Fruit fly (Drosophila melanogaster): ENCODE results near the gene tfc.

Gene tfc

dm6 chr3L:1256061-1256780, at the start of gene tfc (continued):
- TF ChIP-seq dpn (GFP tag; optimal IDR thresholded peaks at IDR 0.05) (no peak), chinmo (GFP tag; IDR thresholded peaks at IDR 0.05; ENCODE audit: partially characterized antibody) (peak; percentile 86; the same call in 2 of the 4 replicates), Hand (GFP tag; optimal IDR thresholded peaks at IDR 0.05) (no peak), Atf3 (GFP tag; optimal IDR thresholded peaks at IDR 0.05) (no peak), sens (GFP tag) (peak; percentile 18), oc (tag; optimal IDR thresholded peaks at IDR 0.05) (peak; percentile 18), CG10654 (GFP tag; optimal IDR thresholded peaks at IDR 0.05) (no peak), pum (GFP tag; optimal IDR thresholded peaks at IDR 0.05) (no peak), CG10959 (GFP tag; IDR thresholded peaks at IDR 0.05) (no peak), CG1602 (GFP tag; optimal IDR thresholded peaks at IDR 0.05) (no peak), CG11696 (GFP tag; IDR thresholded peaks at IDR 0.05) (no peak), Opbp (GFP tag; IDR thresholded peaks at IDR 0.05; ENCODE audit: partially characterized antibody) (no peak)

dm6 chr3L:1206682-1207421, 49.4 kb upstream of the tfc start, which contains the start of gene LysB:
TSS of gene LysB (plus strand) at chr3L:1207371.
- TF ChIP-seq Ets65A (GFP tag) = no peak
- TF ChIP-seq wdn (GFP tag; IDR thresholded peaks at IDR 0.05) = 0 out of 2 replicates have a peak, but pooled peaks have one; percentile 39
- TF ChIP-seq CTCF (GFP tag; optimal IDR thresholded peaks at IDR 0.05) = peak; percentile 13
- TF ChIP-seq CG31224 (GFP tag; IDR thresholded peaks at IDR 0.05) = no peak
- peak; percentile 43 for TF ChIP-seq Myb (GFP tag; optimal IDR thresholded peaks at IDR 0.05)
- peak; percentile 64 for TF ChIP-seq Neu2 (GFP tag; optimal IDR thresholded peaks at IDR 0.05; ENCODE audit: borderline replicate concordance)
- peak in 1 of 2 experiments; percentile 30 for TF ChIP-seq Pdp1 (GFP tag; optimal IDR thresholded peaks at IDR 0.05)
- 0 out of 2 replicates have a peak, but pooled peaks have one; percentile 30 for TF ChIP-seq vvl (GFP tag; IDR thresholded peaks at IDR 0.05)
- TF ChIP-seq CG4360 (GFP tag; IDR thresholded peaks at IDR 0.05) = no peak
- no peak for TF ChIP-seq CG42726 (GFP tag; IDR thresholded peaks at IDR 0.05; ENCODE audit: partially characterized antibody)
- peak; percentile 21 for TF ChIP-seq CoRest (tag; optimal IDR thresholded peaks at IDR 0.05)
- 0 out of 2 replicates have a peak, but pooled peaks have one; percentile 12 for TF ChIP-seq CG13287 (GFP tag; IDR thresholded peaks at IDR 0.05; ENCODE audit: partially characterized antibody)
- TF ChIP-seq HmgZ (tag; optimal IDR thresholded peaks at IDR 0.05) = peak; percentile 80
- TF ChIP-seq Hr3 (GFP tag; optimal IDR thresholded peaks at IDR 0.05) = no peak
- TF ChIP-seq CG13624 (GFP tag; optimal IDR thresholded peaks at IDR 0.05) = peak; percentile 7
- peak; percentile 66 for TF ChIP-seq E2f2 (GFP tag; IDR thresholded peaks at IDR 0.05)
- TF ChIP-seq CG13775 (GFP tag; optimal IDR thresholded peaks at IDR 0.05) = no peak
- TF ChIP-seq CG18011 (GFP tag; optimal IDR thresholded peaks at IDR 0.05) = peak; percentile 99
- TF ChIP-seq ftz-f1 (GFP tag; optimal IDR thresholded peaks at IDR 0.05) = peak; percentile 33
- TF ChIP-seq Bgb (GFP tag; IDR thresholded peaks at IDR 0.05; ENCODE audit: partially characterized antibody) = peak; percentile 45; the same call in 1 of the 2 replicates
- TF ChIP-seq CG8290 (GFP tag; optimal IDR thresholded peaks at IDR 0.05) = no peak
- TF ChIP-seq CG8290 (tag; optimal IDR thresholded peaks at IDR 0.05) = peak in 1 of 2 experiments; percentile 32
- TF ChIP-seq Poxn (GFP tag; IDR thresholded peaks at IDR 0.05) = no peak
- 0 out of 3 replicates have a peak, but pooled peaks have one; percentile 18 for TF ChIP-seq CG6791 (GFP tag; IDR thresholded peaks at IDR 0.05; ENCODE audit: partially characterized antibody)
- TF ChIP-seq CG15601 (tag; optimal IDR thresholded peaks at IDR 0.05) = peak; percentile 66
- TF ChIP-seq croc (GFP tag; conservative IDR thresholded peaks at IDR 0.05) = no peak
- TF ChIP-seq GATAe (GFP tag; conservative IDR thresholded peaks at IDR 0.05) = no peak
- TF ChIP-seq CG3065 (GFP tag; optimal IDR thresholded peaks at IDR 0.05) = no peak
- peak; percentile 9 for TF ChIP-seq CG2712 (tag; optimal IDR thresholded peaks at IDR 0.05)
- peak in 1 of 3 experiments; percentile 34 for TF ChIP-seq lola (GFP tag; optimal IDR thresholded peaks at IDR 0.05)
- no peak for TF ChIP-seq HLH3B (GFP tag; IDR thresholded peaks at IDR 0.05)
- TF ChIP-seq HmgD (GFP tag; optimal IDR thresholded peaks at IDR 0.05) = peak; percentile 79
- TF ChIP-seq Med (GFP tag) = peak; percentile 82
- TF ChIP-seq CG6272 (GFP tag; IDR thresholded peaks at IDR 0.05) = peak; percentile 16; the same call in 1 of the 2 replicates
- TF ChIP-seq Mes4 (GFP tag; optimal IDR thresholded peaks at IDR 0.05) = no peak
- TF ChIP-seq CG7987 (GFP tag; optimal IDR thresholded peaks at IDR 0.05) = peak; percentile 16

All from whole organism, embryonic.